Worm (Caenorhabditis elegans) whole organism, L2 larva: ENCODE data around the gene srt-69.

ENCODE experiments used
- F13H6.1 ChIP-seq: sonication (generic microtip); optimal IDR thresholded peaks from 2 replicates; lab custom pipeline; 2016; ENCODE audit warnings: missing genetic modification characterization, missing compliant biosample characterization
- R02D3.7 ChIP-seq: fragments of 150-350 bp; optimal IDR thresholded peaks from 2 replicates; lab custom pipeline; 2014; ENCODE audit warnings: missing biosample characterization, missing genetic modification characterization
- ZK546.5 ChIP-seq: sonication (generic microtip); optimal IDR thresholded peaks from 2 replicates; lab custom pipeline; 2017; ENCODE audit warnings: missing biosample characterization, missing genetic modification characterization
- elt-3 ChIP-seq: sonication (generic microtip); optimal IDR thresholded peaks from 2 replicates; lab custom pipeline; 2017; ENCODE audit warnings: missing biosample characterization, missing genetic modification characterization
- lin-11 ChIP-seq: fragments of 150-350 bp; sonication (generic microtip); optimal IDR thresholded peaks from 2 replicates; lab custom pipeline; 2014; ENCODE audit warnings: missing biosample characterization, missing genetic modification characterization, inconsistent platforms, mixed read lengths
- lin-39 ChIP-seq: fragments of 150-350 bp; optimal IDR thresholded peaks from 2 replicates; lab custom pipeline; 2014; ENCODE audit warnings: missing biosample characterization, missing genetic modification reagents, missing genetic modification characterization
- mdl-1 ChIP-seq, 2 experiments: fragments of 150-350 bp in 1 of 2; sonication (generic microtip) in 1 of 2; optimal IDR thresholded peaks; 2 replicates each; lab custom pipeline; 2017; ENCODE audit warnings: missing biosample characterization in 2 of 2, missing genetic modification characterization in 2 of 2
- nhr-10 ChIP-seq: sonication (generic microtip); optimal IDR thresholded peaks from 2 replicates; lab custom pipeline; 2017; ENCODE audit warnings: missing biosample characterization, missing genetic modification characterization
- nhr-21 ChIP-seq: fragments of 150-350 bp; optimal IDR thresholded peaks from 2 replicates; lab custom pipeline; 2014; ENCODE audit warnings: missing biosample characterization, missing genetic modification characterization
- nhr-25 ChIP-seq: fragments of 150-350 bp; sonication (generic microtip); optimal IDR thresholded peaks from 3 replicates; lab custom pipeline; 2014; ENCODE audit warnings: missing biosample characterization, missing genetic modification characterization
- snpc-4 ChIP-seq: fragments of 150-350 bp; optimal IDR thresholded peaks from 2 replicates; lab custom pipeline; 2014; ENCODE audit warnings: missing biosample characterization, missing genetic modification characterization
- unc-55 ChIP-seq: fragments of 150-350 bp; sonication (generic microtip); optimal IDR thresholded peaks from 3 replicates; lab custom pipeline; 2014; ENCODE audit warnings: missing biosample characterization, missing genetic modification reagents, missing genetic modification characterization
- unc-62 ChIP-seq: fragments of 150-350 bp; optimal IDR thresholded peaks from 2 replicates; lab custom pipeline; 2014; ENCODE audit warnings: missing biosample characterization, missing genetic modification reagents, missing genetic modification characterization

DNA sequence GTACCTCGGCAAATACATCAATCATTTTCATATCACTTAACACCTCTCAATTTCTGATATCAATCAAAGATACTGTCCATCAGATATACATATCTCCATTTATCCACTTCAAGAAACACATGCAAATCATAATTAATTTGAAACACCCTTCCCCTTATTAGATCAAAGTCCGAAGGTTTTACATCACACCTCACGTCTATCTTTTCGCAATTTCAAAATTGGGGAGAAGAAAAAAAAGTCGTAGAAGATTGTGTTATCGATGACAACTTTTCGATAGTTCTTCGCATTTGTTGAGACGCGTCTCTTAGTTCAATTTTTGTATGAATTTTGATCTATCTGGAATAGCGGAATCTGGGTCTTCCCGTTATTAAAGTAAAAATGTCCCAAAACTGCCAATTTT lies 7.8 kb upstream of the srt-69 start:
- no peak for TF ChIP-seq F13H6.1
- TF ChIP-seq elt-3, result no peak
- no peak for TF ChIP-seq mdl-1 (tag; optimal IDR thresholded peaks at IDR 0.05; lab: Kevin White, UChicago)
- no peak for TF ChIP-seq snpc-4
- no peak for TF ChIP-seq lin-11
- no peak for TF ChIP-seq unc-62 (GFP tag; lab: Kevin White, UChicago)
- TF ChIP-seq lin-39, result no peak
- no peak for TF ChIP-seq nhr-10
- no peak for TF ChIP-seq nhr-25 (tag; lab: Kevin White, UChicago)
- TF ChIP-seq nhr-21 (tag; lab: Kevin White, UChicago), result no peak
- no peak for TF ChIP-seq ZK546.5
- TF ChIP-seq unc-55 (GFP tag; lab: Kevin White, UChicago), result no peak
- TF ChIP-seq R02D3.7 (tag; lab: Kevin White, UChicago), result no peak
